Worm (Caenorhabditis elegans) whole organism, L2 larva: ENCODE measurements around the gene R08C7.1.

Experiments
- C34F6.9 ChIP-seq: fragments of 150-350 bp; optimal IDR thresholded peaks from 2 replicates; lab custom pipeline; 2014; ENCODE audit warnings: missing biosample characterization, missing genetic modification characterization
- F13H6.1 ChIP-seq: sonication (generic microtip); optimal IDR thresholded peaks from 2 replicates; lab custom pipeline; 2016; ENCODE audit warnings: missing genetic modification characterization, missing compliant biosample characterization
- R02D3.7 ChIP-seq: fragments of 150-350 bp; optimal IDR thresholded peaks from 2 replicates; lab custom pipeline; 2014; ENCODE audit warnings: missing biosample characterization, missing genetic modification characterization
- Y55F3AM.14 ChIP-seq: fragments of 200-800 bp; sonication (Bioruptor generic); optimal IDR thresholded peaks from 2 replicates; lab custom pipeline; 2018; ENCODE audit warnings: mild to moderate bottlenecking, missing genetic modification characterization, missing compliant biosample characterization
- ZK546.5 ChIP-seq: sonication (generic microtip); optimal IDR thresholded peaks from 2 replicates; lab custom pipeline; 2017; ENCODE audit warnings: missing biosample characterization, missing genetic modification characterization
- alr-1 ChIP-seq: fragments of 150-350 bp; optimal IDR thresholded peaks from 2 replicates; lab custom pipeline; 2014; ENCODE audit warnings: missing biosample characterization, missing genetic modification characterization
- aly-2 ChIP-seq: fragments of 150-350 bp; optimal IDR thresholded peaks from 2 replicates; lab custom pipeline; 2014; ENCODE audit warnings: missing biosample characterization, missing genetic modification characterization
- ama-1 ChIP-seq: fragments of 150-350 bp; optimal IDR thresholded peaks from 2 replicates; lab custom pipeline; 2018; ENCODE audit warnings: inconsistent platforms
- blmp-1 ChIP-seq: sonication (generic microtip); optimal IDR thresholded peaks from 2 replicates; lab custom pipeline; 2017; ENCODE audit warnings: missing genetic modification characterization, mild to moderate bottlenecking, missing compliant biosample characterization, antibody characterized with exemption, moderate library complexity; ENCODE audit not compliant: insufficient read depth
- ceh-16 ChIP-seq: fragments of 150-350 bp; optimal IDR thresholded peaks from 2 replicates; lab custom pipeline; 2014; ENCODE audit warnings: missing biosample characterization, missing genetic modification characterization
- ceh-82 ChIP-seq: fragments of 150-350 bp; optimal IDR thresholded peaks from 2 replicates; lab custom pipeline; 2014; ENCODE audit warnings: missing biosample characterization, missing genetic modification characterization
- crh-2 ChIP-seq: sonication (generic microtip); optimal IDR thresholded peaks from 2 replicates; lab custom pipeline; 2017; ENCODE audit warnings: missing biosample characterization, missing genetic modification characterization
- dmd-4 ChIP-seq: sonication (generic microtip); optimal IDR thresholded peaks from 2 replicates; lab custom pipeline; 2017; ENCODE audit warnings: missing biosample characterization, missing genetic modification characterization
- egl-27 ChIP-seq: sonication (generic microtip); optimal IDR thresholded peaks from 3 replicates; lab custom pipeline; 2017; ENCODE audit warnings: missing biosample characterization, missing genetic modification reagents, missing genetic modification characterization
- elt-1 ChIP-seq: fragments of 150-350 bp; optimal IDR thresholded peaks from 2 replicates; lab custom pipeline; 2014; ENCODE audit warnings: missing biosample characterization, missing genetic modification characterization
- elt-3 ChIP-seq: sonication (generic microtip); optimal IDR thresholded peaks from 2 replicates; lab custom pipeline; 2017; ENCODE audit warnings: missing biosample characterization, missing genetic modification characterization
- fos-1 ChIP-seq: fragments of 150-350 bp; optimal IDR thresholded peaks from 2 replicates; lab custom pipeline; 2014; ENCODE audit warnings: missing biosample characterization, missing genetic modification characterization
- gmeb-1 ChIP-seq: fragments of 150-350 bp; optimal IDR thresholded peaks from 2 replicates; lab custom pipeline; 2014; ENCODE audit warnings: missing biosample characterization, missing genetic modification characterization
- lin-11 ChIP-seq: fragments of 150-350 bp; sonication (generic microtip); optimal IDR thresholded peaks from 2 replicates; lab custom pipeline; 2014; ENCODE audit warnings: missing biosample characterization, missing genetic modification characterization, inconsistent platforms, mixed read lengths
- lin-13 ChIP-seq: fragments of 150-350 bp; optimal IDR thresholded peaks from 2 replicates; lab custom pipeline; 2014; ENCODE audit warnings: missing biosample characterization, missing genetic modification reagents, missing genetic modification characterization
- lin-39 ChIP-seq: fragments of 150-350 bp; optimal IDR thresholded peaks from 2 replicates; lab custom pipeline; 2014; ENCODE audit warnings: missing biosample characterization, missing genetic modification reagents, missing genetic modification characterization
- lsy-2 ChIP-seq, 2 experiments: fragments of 150-350 bp in 1 of 2; sonication (generic microtip) in 1 of 2; optimal IDR thresholded peaks; 2 replicates each; lab custom pipeline; 2014 to 2017; ENCODE audit warnings: missing biosample characterization in 2 of 2, missing genetic modification characterization in 2 of 2
- mab-5 ChIP-seq: fragments of 150-350 bp; optimal IDR thresholded peaks from 2 replicates; lab custom pipeline; 2014; ENCODE audit warnings: missing biosample characterization, missing genetic modification characterization
- mbf-1 ChIP-seq: sonication (generic microtip); optimal IDR thresholded peaks from 2 replicates; lab custom pipeline; 2017; ENCODE audit warnings: missing biosample characterization, missing genetic modification characterization
- mdl-1 ChIP-seq, 2 experiments: fragments of 150-350 bp in 1 of 2; sonication (generic microtip) in 1 of 2; optimal IDR thresholded peaks; 2 replicates each; lab custom pipeline; 2017; ENCODE audit warnings: missing biosample characterization in 2 of 2, missing genetic modification characterization in 2 of 2
- nhr-10 ChIP-seq: sonication (generic microtip); optimal IDR thresholded peaks from 2 replicates; lab custom pipeline; 2017; ENCODE audit warnings: missing biosample characterization, missing genetic modification characterization
- nhr-11 ChIP-seq: fragments of 150-350 bp; optimal IDR thresholded peaks from 2 replicates; lab custom pipeline; 2014; ENCODE audit warnings: missing biosample characterization, missing genetic modification characterization
- nhr-12 ChIP-seq: fragments of 150-350 bp; optimal IDR thresholded peaks from 2 replicates; lab custom pipeline; 2014; ENCODE audit warnings: missing biosample characterization, missing genetic modification characterization
- nhr-129 ChIP-seq: fragments of 150-350 bp; optimal IDR thresholded peaks from 2 replicates; lab custom pipeline; 2014; ENCODE audit warnings: missing biosample characterization, missing genetic modification characterization
- nhr-21 ChIP-seq: fragments of 150-350 bp; optimal IDR thresholded peaks from 2 replicates; lab custom pipeline; 2014; ENCODE audit warnings: missing biosample characterization, missing genetic modification characterization
- nhr-23 ChIP-seq: fragments of 150-350 bp; optimal IDR thresholded peaks from 2 replicates; lab custom pipeline; 2014; ENCODE audit warnings: missing biosample characterization, missing genetic modification reagents, missing genetic modification characterization
- nhr-237 ChIP-seq: fragments of 150-350 bp; optimal IDR thresholded peaks from 2 replicates; lab custom pipeline; 2014; ENCODE audit warnings: missing biosample characterization, missing genetic modification characterization
- nhr-25 ChIP-seq: fragments of 150-350 bp; sonication (generic microtip); optimal IDR thresholded peaks from 3 replicates; lab custom pipeline; 2014; ENCODE audit warnings: missing biosample characterization, missing genetic modification characterization
- nhr-6 ChIP-seq: fragments of 150-350 bp; optimal IDR thresholded peaks from 2 replicates; lab custom pipeline; 2014; ENCODE audit warnings: missing biosample characterization, missing genetic modification characterization
- nhr-77 ChIP-seq: fragments of 150-350 bp; optimal IDR thresholded peaks from 2 replicates; lab custom pipeline; 2014; ENCODE audit warnings: missing biosample characterization, missing genetic modification characterization
- peb-1 ChIP-seq: fragments of 150-350 bp; optimal IDR thresholded peaks from 2 replicates; lab custom pipeline; 2014; ENCODE audit warnings: missing biosample characterization, missing genetic modification characterization
- sem-4 ChIP-seq: fragments of 150-350 bp; optimal IDR thresholded peaks from 2 replicates; lab custom pipeline; 2014; ENCODE audit warnings: missing biosample characterization, missing genetic modification reagents, missing genetic modification characterization
- skn-1 ChIP-seq: sonication (generic microtip); optimal IDR thresholded peaks from 2 replicates; lab custom pipeline; 2017; ENCODE audit warnings: missing biosample characterization, missing genetic modification characterization
- sma-3 ChIP-seq: sonication (generic microtip); optimal IDR thresholded peaks from 2 replicates; lab custom pipeline; 2016; ENCODE audit warnings: missing genetic modification reagents, missing genetic modification characterization, missing compliant biosample characterization
- sma-9 ChIP-seq, 2 experiments: fragments of 150-350 bp in 1 of 2; sonication (generic microtip) in 1 of 2; optimal IDR thresholded peaks; 2 replicates each; lab custom pipeline; 2014 to 2016; ENCODE audit warnings: missing genetic modification characterization in 2 of 2, mild to moderate bottlenecking in 1 of 2, missing biosample characterization in 1 of 2, missing compliant biosample characterization in 1 of 2, missing genetic modification reagents in 1 of 2, moderate library complexity in 1 of 2
- snpc-4 ChIP-seq: fragments of 150-350 bp; optimal IDR thresholded peaks from 2 replicates; lab custom pipeline; 2014; ENCODE audit warnings: missing biosample characterization, missing genetic modification characterization
- unc-39 ChIP-seq: fragments of 150-350 bp; optimal IDR thresholded peaks from 2 replicates; lab custom pipeline; 2014; ENCODE audit warnings: missing biosample characterization, missing genetic modification characterization
- unc-55 ChIP-seq: fragments of 150-350 bp; sonication (generic microtip); optimal IDR thresholded peaks from 3 replicates; lab custom pipeline; 2014; ENCODE audit warnings: missing biosample characterization, missing genetic modification reagents, missing genetic modification characterization
- unc-62 ChIP-seq: fragments of 150-350 bp; optimal IDR thresholded peaks from 2 replicates; lab custom pipeline; 2014; ENCODE audit warnings: missing biosample characterization, missing genetic modification reagents, missing genetic modification characterization
- zag-1 ChIP-seq: fragments of 150-350 bp; optimal IDR thresholded peaks from 2 replicates; lab custom pipeline; 2014; ENCODE audit warnings: missing biosample characterization, missing genetic modification characterization
- ztf-1 ChIP-seq: fragments of 200-800 bp; sonication (Bioruptor generic); conservative IDR thresholded peaks from 2 replicates; pipeline ENCODE4 v1.3.6; 2022; ENCODE audit warnings: missing genetic modification characterization, missing compliant biosample characterization
- ztf-11 ChIP-seq: sonication (generic microtip); optimal IDR thresholded peaks from 2 replicates; lab custom pipeline; 2017; ENCODE audit warnings: missing biosample characterization, missing genetic modification characterization
- ztf-4 ChIP-seq: fragments of 150-350 bp; optimal IDR thresholded peaks from 2 replicates; lab custom pipeline; 2014; ENCODE audit warnings: missing biosample characterization, missing genetic modification characterization

Gene R08C7.1

DNA sequence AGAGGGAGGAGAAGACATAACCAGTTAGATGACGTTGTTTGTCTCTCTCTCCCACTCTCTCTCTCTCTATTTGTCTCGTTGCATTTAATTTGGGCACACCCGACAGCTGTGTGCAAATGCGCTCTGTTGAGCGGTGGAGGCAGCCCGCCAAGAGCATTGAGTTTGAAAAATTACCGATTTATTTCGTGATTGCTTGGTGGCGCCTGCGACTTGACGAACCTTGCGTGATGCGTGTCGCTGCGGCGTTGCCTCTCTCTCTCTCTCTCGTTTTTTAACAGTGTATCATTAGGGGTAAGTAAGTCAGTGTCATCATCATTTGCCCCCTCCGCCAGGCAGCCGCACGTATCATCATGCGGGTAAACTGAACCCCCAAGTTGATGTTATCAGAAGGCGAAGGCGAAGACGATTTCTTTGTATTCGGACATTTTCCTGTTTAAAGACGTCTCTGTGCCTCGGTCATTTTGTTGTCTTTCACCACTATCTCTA, 45.6 kb upstream of the R08C7.1 start:
- TF ChIP-seq C34F6.9 (tag; lab: Kevin White, UChicago) (peak; percentile 76), sem-4 (tag; lab: Kevin White, UChicago) (no peak), nhr-25 (tag; lab: Kevin White, UChicago) (peak; percentile 57), dmd-4 (tag; lab: Kevin White, UChicago) (no peak), elt-1 (tag; lab: Kevin White, UChicago) (no peak), nhr-237 (tag; lab: Kevin White, UChicago) (no peak), unc-62 (GFP tag; lab: Kevin White, UChicago) (no peak), crh-2 (tag; lab: Kevin White, UChicago) (peak; percentile 21), unc-39 (tag; lab: Kevin White, UChicago) (no peak), ama-1 (lab: Kevin White, UChicago) (no peak), blmp-1 (tag; lab: Kevin White, UChicago) (peak; percentile 36), nhr-129 (tag; lab: Kevin White, UChicago) (peak; percentile 85), ZK546.5 (tag; lab: Kevin White, UChicago) (no peak), alr-1 (tag; lab: Kevin White, UChicago) (no peak), ceh-82 (no peak), nhr-6 (tag; lab: Kevin White, UChicago) (peak; percentile 38), nhr-23 (tag; lab: Kevin White, UChicago) (no peak), skn-1 (tag; lab: Kevin White, UChicago) (no peak), elt-3 (tag; lab: Kevin White, UChicago) (no peak), nhr-10 (tag; lab: Kevin White, UChicago) (no peak), gmeb-1 (peak; percentile 19), zag-1 (tag; lab: Kevin White, UChicago) (peak; percentile 25), lin-11 (tag; lab: Kevin White, UChicago) (peak; percentile 67), mbf-1 (tag; lab: Kevin White, UChicago) (no peak), nhr-12 (no peak), ztf-4 (tag; lab: Kevin White, UChicago) (peak; percentile 46), nhr-21 (peak; percentile 30), sma-3 (peak; percentile 63), lin-13 (GFP tag; lab: Kevin White, UChicago) (peak; percentile 80), lsy-2 (tag; optimal IDR thresholded peaks at IDR 0.05; lab: Kevin White, UChicago) (peak; percentile 31 to 75), Y55F3AM.14 (GFP tag; lab: Kevin White, UChicago) (peak; percentile 56), unc-55 (GFP tag; lab: Kevin White, UChicago) (peak; percentile 89), sma-9 (GFP tag; optimal IDR thresholded peaks at IDR 0.05; lab: Kevin White, UChicago) (peak; percentile 63), sma-9 (tag; optimal IDR thresholded peaks at IDR 0.05; lab: Kevin White, UChicago) (no peak), ztf-11 (tag; lab: Kevin White, UChicago) (no peak), snpc-4 (tag; lab: Kevin White, UChicago) (no peak), lin-39 (tag; lab: Kevin White, UChicago) (peak; percentile 25), aly-2 (tag; lab: Kevin White, UChicago) (no peak), mab-5 (tag; lab: Kevin White, UChicago) (peak; percentile 10), mdl-1 (tag; optimal IDR thresholded peaks at IDR 0.05; lab: Kevin White, UChicago) (no peak), fos-1 (peak; percentile 76), ceh-16 (tag; lab: Kevin White, UChicago) (peak; percentile 19), nhr-11 (tag; lab: Kevin White, UChicago) (no peak), F13H6.1 (peak; percentile 60), R02D3.7 (tag; lab: Kevin White, UChicago) (no peak), peb-1 (tag; lab: Kevin White, UChicago) (no peak), ztf-1 (GFP tag; lab: Robert Waterston, UW) (no peak), egl-27 (tag; lab: Kevin White, UChicago) (no peak), nhr-77 (no peak)
